Fruit fly (Drosophila melanogaster): Measurements from ENCODE around the gene Rsf1.

Rsf1 gene

dm6 chr2L:10260750-10261493, 2.4 kb downstream of the Rsf1 start, which contains the start of gene Pten (continued):
- no peak for TF ChIP-seq Dfd (GFP tag; optimal IDR thresholded peaks at IDR 0.05)
- peak; percentile 67 for TF ChIP-seq cato (GFP tag; optimal IDR thresholded peaks at IDR 0.05; ENCODE audit: borderline replicate concordance)
- no peak for TF ChIP-seq CG8290 (GFP tag; optimal IDR thresholded peaks at IDR 0.05)
- TF ChIP-seq CG8290 (tag; optimal IDR thresholded peaks at IDR 0.05): peak in 1 of 2 experiments; percentile 12
- TF ChIP-seq CG14667 (GFP tag; IDR thresholded peaks at IDR 0.05): no peak; the same call in 1 of the 2 replicates
- TF ChIP-seq twi (tag; optimal IDR thresholded peaks at IDR 0.05): no peak
- no peak for TF ChIP-seq CG14965 (GFP tag; optimal IDR thresholded peaks at IDR 0.05; ENCODE audit: borderline replicate concordance)
- peak in 1 of 2 experiments; percentile 15 for TF ChIP-seq crp (GFP tag; optimal IDR thresholded peaks at IDR 0.05)
- TF ChIP-seq zfh1 (GFP tag; IDR thresholded peaks at IDR 0.05): peak; percentile 58; the same call in 2 of the 3 replicates
- TF ChIP-seq H2.0 (GFP tag; IDR thresholded peaks at IDR 0.05): no peak; the same call in 1 of the 2 replicates
- peak; percentile 7 for TF ChIP-seq emc (GFP tag; optimal IDR thresholded peaks at IDR 0.05)
- peak; percentile 88 for TF ChIP-seq nmo (GFP tag; optimal IDR thresholded peaks at IDR 0.05)
- no peak for TF ChIP-seq CG18619 (GFP tag; optimal IDR thresholded peaks at IDR 0.05)
- peak; percentile 38 for TF ChIP-seq BtbVII (GFP tag; optimal IDR thresholded peaks at IDR 0.05)
- TF ChIP-seq pum (GFP tag; optimal IDR thresholded peaks at IDR 0.05): peak; percentile 60
- peak; percentile 73; the same call in 1 of the 3 replicates for TF ChIP-seq CG11695 (GFP tag; IDR thresholded peaks at IDR 0.05)
- TF ChIP-seq CG8478 (optimal IDR thresholded peaks at IDR 0.05): no peak
- TF ChIP-seq Adf1 (GFP tag; IDR thresholded peaks at IDR 0.05): no peak
- TF ChIP-seq CG1647 (GFP tag; optimal IDR thresholded peaks at IDR 0.05): peak; percentile 38
- TF ChIP-seq CG2199 (GFP tag; IDR thresholded peaks at IDR 0.05): no peak
- no peak for TF ChIP-seq hth (optimal IDR thresholded peaks at IDR 0.05)
- TF ChIP-seq CG7357 (GFP tag; IDR thresholded peaks at IDR 0.05): no peak; the same call in 2 of the 3 replicates
- TF ChIP-seq sens (GFP tag): peak; percentile 96
- TF ChIP-seq Med (GFP tag): peak; percentile 94
- peak; percentile 80 for TF ChIP-seq CG8924 (tag; optimal IDR thresholded peaks at IDR 0.05)
- no peak for TF ChIP-seq Sox102F (GFP tag; optimal IDR thresholded peaks at IDR 0.05)
- TF ChIP-seq dan (GFP tag; IDR thresholded peaks at IDR 0.05): no peak
- peak; percentile 82; the same call in 1 of the 2 replicates for TF ChIP-seq CG42726 (GFP tag; IDR thresholded peaks at IDR 0.05; ENCODE audit: partially characterized antibody)
- no peak for TF ChIP-seq Vsx1 (GFP tag; optimal IDR thresholded peaks at IDR 0.05)
- no peak for TF ChIP-seq Hey (tag; optimal IDR thresholded peaks at IDR 0.05)
- TF ChIP-seq CG12942 (GFP tag; optimal IDR thresholded peaks at IDR 0.05): peak; percentile 38
- TF ChIP-seq yki (optimal IDR thresholded peaks at IDR 0.05): no peak
- TF ChIP-seq sqz (GFP tag; optimal IDR thresholded peaks at IDR 0.05): peak; percentile 72
- TF ChIP-seq h (optimal IDR thresholded peaks at IDR 0.05): no peak
- TF ChIP-seq B-H2 (GFP tag; optimal IDR thresholded peaks at IDR 0.05): peak; percentile 30
- TF ChIP-seq zf30C (GFP tag; optimal IDR thresholded peaks at IDR 0.05): no peak
- TF ChIP-seq ken (GFP tag; IDR thresholded peaks at IDR 0.05): no peak; the same call in 2 of the 3 replicates
- TF ChIP-seq lilli (GFP tag; optimal IDR thresholded peaks at IDR 0.05): peak; percentile 69
- peak; percentile 61 for TF ChIP-seq CG7556 (GFP tag; optimal IDR thresholded peaks at IDR 0.05)
- TF ChIP-seq YL-1 (GFP tag; optimal IDR thresholded peaks at IDR 0.05): peak; percentile 79
- TF ChIP-seq CG8359 (GFP tag; optimal IDR thresholded peaks at IDR 0.05; ENCODE audit: borderline replicate concordance): no peak
- TF ChIP-seq Camta (GFP tag; optimal IDR thresholded peaks at IDR 0.05): peak; percentile 78
- no peak for TF ChIP-seq CG7987 (GFP tag; optimal IDR thresholded peaks at IDR 0.05)
- peak; percentile 28 for TF ChIP-seq sima (GFP tag; optimal IDR thresholded peaks at IDR 0.05)
- peak; percentile 87 for TF ChIP-seq knrl (GFP tag; IDR thresholded peaks at IDR 0.05; ENCODE audit: partially characterized antibody)
- TF ChIP-seq Mes4 (GFP tag; optimal IDR thresholded peaks at IDR 0.05): peak; percentile 57
- no peak for TF ChIP-seq ara (GFP tag; IDR thresholded peaks at IDR 0.05)
- no peak for TF ChIP-seq CG11504 (tag; optimal IDR thresholded peaks at IDR 0.05)
- TF ChIP-seq klu (GFP tag; IDR thresholded peaks at IDR 0.05): no peak
- TF ChIP-seq PHDP (tag; optimal IDR thresholded peaks at IDR 0.05): peak; percentile 49
- peak; percentile 28 for TF ChIP-seq CG17802 (tag; optimal IDR thresholded peaks at IDR 0.05)

Data from whole organism, embryonic.